Fruit fly (Drosophila melanogaster) whole organism, embryonic: ENCODE measurements around the gene Act87E.
A peak's percentile ranks its signal among the peaks of the same experiment; 100 is the strongest.

Experiments used
- Atf3 ChIP-seq: fragments of 200-800 bp; sonication (Bioruptor generic); optimal IDR thresholded peaks from 3 replicates; lab custom pipeline; 2016; ENCODE audit warnings: missing biosample characterization, missing genetic modification characterization
- Bteb2 ChIP-seq: fragments of 200-800 bp; sonication (Bioruptor generic); optimal IDR thresholded peaks from 2 replicates; lab custom pipeline; 2016; ENCODE audit warnings: missing biosample characterization, missing genetic modification characterization
- CG10267 ChIP-seq: fragments of 200-800 bp; sonication (Bioruptor generic); optimal IDR thresholded peaks from 2 replicates; lab custom pipeline; 2018; ENCODE audit warnings: missing biosample characterization, mild to moderate bottlenecking, missing genetic modification characterization, moderate library complexity
- CG10366 ChIP-seq: fragments of 200-800 bp; sonication (Bioruptor generic); IDR thresholded peaks from 2 replicates; pipeline ENCODE4 v1.3.6; 2022; ENCODE audit warnings: missing biosample characterization, missing genetic modification characterization
- CG12071 ChIP-seq: fragments of 200-800 bp; sonication (Bioruptor generic); optimal IDR thresholded peaks from 3 replicates; lab custom pipeline; 2018; ENCODE audit warnings: missing biosample characterization, mild to moderate bottlenecking, missing genetic modification characterization
- CG12155 ChIP-seq: fragments of 200-800 bp; sonication (Bioruptor generic); optimal IDR thresholded peaks from 3 replicates; lab custom pipeline; 2016; ENCODE audit warnings: missing biosample characterization, missing genetic modification characterization
- CG13123 ChIP-seq: fragments of 200-800 bp; sonication (Bioruptor generic); optimal IDR thresholded peaks from 2 replicates; lab custom pipeline; 2016; ENCODE audit warnings: missing biosample characterization, missing genetic modification characterization
- CG13894 ChIP-seq: fragments of 200-800 bp; sonication (Bioruptor generic); optimal IDR thresholded peaks from 3 replicates; lab custom pipeline; 2018; ENCODE audit warnings: missing biosample characterization, mild to moderate bottlenecking, missing genetic modification characterization, moderate library complexity
- CG14441 ChIP-seq: fragments of 200-800 bp; sonication (Bioruptor generic); IDR thresholded peaks from 2 replicates; pipeline ENCODE4 v1.3.6; 2022; ENCODE audit warnings: missing biosample characterization, missing genetic modification characterization
- CG14860 ChIP-seq: fragments of 200-800 bp; sonication (Bioruptor generic); IDR thresholded peaks from 3 replicates; pipeline ENCODE4 v1.3.6; 2022; ENCODE audit warnings: missing biosample characterization, missing genetic modification characterization; ENCODE audit not compliant: partially characterized antibody
- CG14965 ChIP-seq: fragments of 200-800 bp; sonication (Bioruptor generic); optimal IDR thresholded peaks from 2 replicates; lab custom pipeline; 2016; ENCODE audit warnings: missing biosample characterization, missing genetic modification characterization, borderline replicate concordance
- CG17186 ChIP-seq: fragments of 200-800 bp; sonication (Bioruptor generic); optimal IDR thresholded peaks from 3 replicates; lab custom pipeline; 2017; ENCODE audit warnings: missing biosample characterization, missing genetic modification reagents, missing genetic modification characterization
- CG17361 ChIP-seq: fragments of 200-800 bp; sonication (Bioruptor generic); IDR thresholded peaks from 3 replicates; pipeline ENCODE4 v1.3.6; 2022; ENCODE audit warnings: missing biosample characterization, missing genetic modification characterization
- CG18262 ChIP-seq: fragments of 200-800 bp; optimal IDR thresholded peaks from 3 replicates; lab custom pipeline; 2019; ENCODE audit warnings: missing biosample characterization, mild to moderate bottlenecking, missing genetic modification characterization, moderate library complexity
- CG2120 ChIP-seq: fragments of 200-800 bp; sonication (Bioruptor generic); optimal IDR thresholded peaks from 3 replicates; lab custom pipeline; 2016; ENCODE audit warnings: missing biosample characterization, missing genetic modification characterization
- CG2202 ChIP-seq: fragments of 200-800 bp; sonication (Bioruptor generic); optimal IDR thresholded peaks from 2 replicates; lab custom pipeline; 2018; ENCODE audit warnings: missing biosample characterization, mild to moderate bottlenecking, missing genetic modification characterization
- CG2875 ChIP-seq: fragments of 200-800 bp; sonication (Bioruptor generic); optimal IDR thresholded peaks from 2 replicates; lab custom pipeline; 2017; ENCODE audit warnings: missing biosample characterization, mild to moderate bottlenecking, missing genetic modification characterization, missing genetic modification reagents
- CG32772 ChIP-seq: fragments of 200-800 bp; sonication (Bioruptor generic); IDR thresholded peaks from 2 replicates; pipeline ENCODE4 v1.3.6; 2022; ENCODE audit warnings: missing biosample characterization, missing genetic modification characterization
- CG4404 ChIP-seq: fragments of 200-800 bp; sonication (Bioruptor generic); IDR thresholded peaks from 2 replicates; pipeline ENCODE4 v1.3.6; 2022; ENCODE audit warnings: missing biosample characterization, missing genetic modification characterization
- CG5180 ChIP-seq: fragments of 200-800 bp; sonication (Bioruptor generic); optimal IDR thresholded peaks from 3 replicates; lab custom pipeline; 2017; ENCODE audit warnings: missing biosample characterization, missing genetic modification characterization, mild to moderate bottlenecking, moderate library complexity, missing genetic modification reagents
- CG6254 ChIP-seq: fragments of 200-800 bp; sonication (Bioruptor generic); optimal IDR thresholded peaks from 3 replicates; lab custom pipeline; 2017; ENCODE audit warnings: mild to moderate bottlenecking, missing biosample characterization, missing genetic modification reagents, missing genetic modification characterization
- CG6272 ChIP-seq: fragments of 200-800 bp; sonication (Bioruptor generic); IDR thresholded peaks from 2 replicates; pipeline ENCODE4 v1.3.6; 2022; ENCODE audit warnings: missing biosample characterization, missing genetic modification characterization
- CG6813 ChIP-seq: fragments of 200-800 bp; sonication (Bioruptor generic); optimal IDR thresholded peaks from 2 replicates; lab custom pipeline; 2017; ENCODE audit warnings: missing biosample characterization, missing genetic modification characterization, mild to moderate bottlenecking, moderate library complexity, missing genetic modification reagents
- CG7357 ChIP-seq: fragments of 200-800 bp; sonication (Bioruptor generic); IDR thresholded peaks from 3 replicates; pipeline ENCODE4 v1.3.6; 2022; ENCODE audit warnings: missing biosample characterization, missing genetic modification characterization
- CG7987 ChIP-seq: fragments of 200-800 bp; sonication (Bioruptor generic); optimal IDR thresholded peaks from 2 replicates; lab custom pipeline; 2018; ENCODE audit warnings: missing biosample characterization, mild to moderate bottlenecking, missing genetic modification characterization, moderate library complexity
- CG9437 ChIP-seq: fragments of 200-800 bp; sonication (Bioruptor generic); optimal IDR thresholded peaks from 2 replicates; lab custom pipeline; 2018; ENCODE audit warnings: missing biosample characterization, mild to moderate bottlenecking, missing genetic modification characterization
- CHES-1-like ChIP-seq: fragments of 200-800 bp; sonication (Bioruptor generic); optimal IDR thresholded peaks from 2 replicates; lab custom pipeline; 2016; ENCODE audit warnings: missing biosample characterization, missing genetic modification characterization
- Jarid2 ChIP-seq: fragments of 200-800 bp; sonication (Bioruptor generic); optimal IDR thresholded peaks from 3 replicates; lab custom pipeline; 2017; ENCODE audit warnings: mild to moderate bottlenecking, missing biosample characterization, missing genetic modification reagents, missing genetic modification characterization
- Kr ChIP-seq: fragments of 200-800 bp; sonication (Bioruptor generic); optimal IDR thresholded peaks from 2 replicates; lab custom pipeline; 2017; ENCODE audit warnings: missing biosample characterization, mild to moderate bottlenecking, missing genetic modification characterization
- Nf-YA ChIP-seq: fragments of 200-800 bp; sonication (Bioruptor generic); IDR thresholded peaks from 2 replicates; pipeline ENCODE4 v1.3.6; 2022; ENCODE audit warnings: missing biosample characterization, missing genetic modification characterization
- Poxn ChIP-seq: fragments of 200-800 bp; sonication (Bioruptor generic); IDR thresholded peaks from 2 replicates; pipeline ENCODE4 v1.3.6; 2022; ENCODE audit warnings: missing biosample characterization, missing genetic modification characterization
- Ssrp ChIP-seq: fragments of 200-800 bp; sonication (Bioruptor generic); optimal IDR thresholded peaks from 2 replicates; lab custom pipeline; 2018; ENCODE audit warnings: missing biosample characterization, mild to moderate bottlenecking, missing genetic modification characterization, moderate library complexity
- ase ChIP-seq: fragments of 200-800 bp; sonication (Bioruptor generic); IDR thresholded peaks from 3 replicates; pipeline ENCODE4 v1.3.6; 2022; ENCODE audit warnings: missing biosample characterization, missing genetic modification characterization
- az2 ChIP-seq: fragments of 200-800 bp; sonication (Bioruptor generic); optimal IDR thresholded peaks from 3 replicates; lab custom pipeline; 2016; ENCODE audit warnings: missing biosample characterization, missing genetic modification characterization
- bsh ChIP-seq, 2 experiments: fragments of 200-800 bp; sonication (Bioruptor generic); optimal IDR thresholded peaks; 2 replicates each; lab custom pipeline; 2017 to 2018; ENCODE audit warnings: mild to moderate bottlenecking in 2 of 2, missing biosample characterization in 2 of 2, missing genetic modification characterization in 2 of 2, moderate library complexity in 1 of 2
- chm ChIP-seq: fragments of 200-800 bp; sonication (Bioruptor generic); IDR thresholded peaks from 2 replicates; pipeline ENCODE4 v1.3.6; 2022; ENCODE audit warnings: missing biosample characterization, missing genetic modification characterization
- dysf ChIP-seq: fragments of 200-800 bp; sonication (Bioruptor generic); IDR thresholded peaks from 3 replicates; pipeline ENCODE4 v1.3.6; 2022; ENCODE audit warnings: missing biosample characterization, missing genetic modification characterization
- fd96Cb ChIP-seq: fragments of 200-800 bp; sonication (Bioruptor generic); optimal IDR thresholded peaks from 2 replicates; lab custom pipeline; 2018; ENCODE audit warnings: missing biosample characterization, mild to moderate bottlenecking, missing genetic modification characterization, moderate library complexity
- gfzf ChIP-seq: fragments of 200-800 bp; sonication (Bioruptor generic); optimal IDR thresholded peaks from 2 replicates; lab custom pipeline; 2016; ENCODE audit warnings: missing biosample characterization, mild to moderate bottlenecking, missing genetic modification characterization, moderate library complexity
- gro ChIP-seq: fragments of 200-800 bp; sonication (Bioruptor generic); optimal IDR thresholded peaks from 2 replicates; lab custom pipeline; 2016; ENCODE audit warnings: missing biosample characterization, missing genetic modification characterization
- gsb-n ChIP-seq: fragments of 200-800 bp; sonication (Bioruptor generic); optimal IDR thresholded peaks from 3 replicates; lab custom pipeline; 2018; ENCODE audit warnings: missing biosample characterization, mild to moderate bottlenecking, missing genetic modification characterization
- her ChIP-seq: fragments of 200-800 bp; sonication (Bioruptor generic); optimal IDR thresholded peaks from 2 replicates; lab custom pipeline; 2016; ENCODE audit warnings: missing biosample characterization, missing genetic modification characterization
- insv ChIP-seq, 2 experiments: fragments of 200-800 bp; sonication (Bioruptor generic); optimal IDR thresholded peaks; 3 replicates each; lab custom pipeline; 2016 to 2018; ENCODE audit warnings: missing biosample characterization in 2 of 2, missing genetic modification characterization in 2 of 2
- jigr1 ChIP-seq: fragments of 200-800 bp; sonication (Bioruptor generic); IDR thresholded peaks from 3 replicates; pipeline ENCODE4 v1.3.6; 2022; ENCODE audit warnings: missing biosample characterization, missing genetic modification characterization
- ken ChIP-seq: fragments of 200-800 bp; sonication (Bioruptor generic); IDR thresholded peaks from 3 replicates; pipeline ENCODE4 v1.3.6; 2022; ENCODE audit warnings: missing biosample characterization, missing genetic modification characterization
- klu ChIP-seq: fragments of 200-800 bp; sonication (Bioruptor generic); IDR thresholded peaks from 2 replicates; pipeline ENCODE4 v1.3.6; 2022; ENCODE audit warnings: missing biosample characterization, missing genetic modification characterization
- mirr ChIP-seq: fragments of 200-800 bp; sonication (Bioruptor generic); optimal IDR thresholded peaks from 3 replicates; lab custom pipeline; 2018; ENCODE audit warnings: missing biosample characterization, mild to moderate bottlenecking, missing genetic modification characterization
- p53 ChIP-seq: fragments of 200-800 bp; sonication (Bioruptor generic); optimal IDR thresholded peaks from 2 replicates; lab custom pipeline; 2016; ENCODE audit warnings: missing biosample characterization, missing genetic modification characterization
- phol ChIP-seq: fragments of 200-800 bp; sonication (Bioruptor generic); optimal IDR thresholded peaks from 3 replicates; lab custom pipeline; 2018; ENCODE audit warnings: missing biosample characterization, mild to moderate bottlenecking, missing genetic modification characterization, moderate library complexity
- run ChIP-seq: fragments of 200-800 bp; sonication (Bioruptor generic); optimal IDR thresholded peaks from 3 replicates; lab custom pipeline; 2018; ENCODE audit warnings: missing biosample characterization, mild to moderate bottlenecking, missing genetic modification characterization
- tx ChIP-seq: fragments of 200-800 bp; sonication (Bioruptor generic); optimal IDR thresholded peaks from 2 replicates; lab custom pipeline; 2016; ENCODE audit warnings: missing biosample characterization, missing genetic modification characterization

Act87E gene

dm6 chr3R:13448354-13448753, 22.6 kb downstream of the Act87E start (continued):
- TF ChIP-seq insv (GFP tag; optimal IDR thresholded peaks at IDR 0.05; lab: Kevin White, UChicago) (no peak), CG6813 (GFP tag; lab: Kevin White, UChicago) (no peak), CG14860 (GFP tag; lab: Robert Waterston, UW) (no peak), ase (GFP tag; lab: Robert Waterston, UW) (no peak), ken (GFP tag; lab: Robert Waterston, UW) (no peak), CG2202 (tag; lab: Kevin White, UChicago) (no peak), CG17186 (no peak), run (tag; lab: Kevin White, UChicago) (no peak), CG6254 (GFP tag; lab: Kevin White, UChicago) (peak; percentile 48), CG14441 (GFP tag; lab: Robert Waterston, UW) (no peak), phol (tag; lab: Kevin White, UChicago) (peak; percentile 73), CG2120 (no peak), CG10267 (tag; lab: Kevin White, UChicago) (peak; percentile 44), p53 (GFP tag; lab: Kevin White, UChicago) (no peak), Nf-YA (GFP tag; lab: Robert Waterston, UW) (no peak), CG9437 (GFP tag; lab: Kevin White, UChicago) (no peak), gsb-n (tag; lab: Kevin White, UChicago) (peak; percentile 53), her (GFP tag; lab: Kevin White, UChicago) (no peak), CG7987 (GFP tag; lab: Kevin White, UChicago) (no peak), fd96Cb (tag; lab: Kevin White, UChicago) (peak; percentile 60), CG5180 (GFP tag; lab: Kevin White, UChicago) (no peak), gro (no peak), CG10366 (GFP tag; lab: Robert Waterston, UW) (no peak), CG4404 (GFP tag; lab: Robert Waterston, UW) (no peak), CG13123 (no peak), jigr1 (no peak), tx (GFP tag; lab: Kevin White, UChicago) (no peak), Atf3 (GFP tag; lab: Kevin White, UChicago) (no peak), Poxn (no peak), CG18262 (tag; lab: Kevin White, UChicago) (peak; percentile 80), klu (GFP tag; lab: Robert Waterston, UW) (no peak), CG6272 (GFP tag; lab: Robert Waterston, UW) (no peak), CG14965 (no peak), CHES-1-like (GFP tag; lab: Kevin White, UChicago) (no peak), gfzf (GFP tag; lab: Kevin White, UChicago) (no peak), CG12155 (GFP tag; lab: Kevin White, UChicago) (no peak), az2 (peak; percentile 26), chm (GFP tag; lab: Robert Waterston, UW) (0 out of 2 replicates have a peak, but pooled peaks have one; percentile 43), mirr (no peak), CG12071 (GFP tag; lab: Kevin White, UChicago) (no peak), Ssrp (peak; percentile 50), CG2875 (GFP tag; lab: Kevin White, UChicago) (no peak), bsh (GFP tag; optimal IDR thresholded peaks at IDR 0.05; lab: Kevin White, UChicago) (peak in 1 of 2 experiments; percentile 80), Kr (no peak), Jarid2 (GFP tag; lab: Kevin White, UChicago) (no peak), Bteb2 (no peak), CG32772 (GFP tag; lab: Robert Waterston, UW) (no peak; the same call in 1 of the 2 replicates), CG13894 (no peak), CG7357 (peak; percentile 34; the same call in 1 of the 3 replicates), dysf (GFP tag; lab: Robert Waterston, UW) (peak; percentile 37; the same call in 1 of the 3 replicates), CG17361 (GFP tag; lab: Robert Waterston, UW) (peak; percentile 58)
